Fruit fly (Drosophila melanogaster): ENCODE results near the gene ACXD.
A peak's percentile ranks its signal among the peaks of the same experiment; 100 is the strongest.

ACXD gene

DNA sequence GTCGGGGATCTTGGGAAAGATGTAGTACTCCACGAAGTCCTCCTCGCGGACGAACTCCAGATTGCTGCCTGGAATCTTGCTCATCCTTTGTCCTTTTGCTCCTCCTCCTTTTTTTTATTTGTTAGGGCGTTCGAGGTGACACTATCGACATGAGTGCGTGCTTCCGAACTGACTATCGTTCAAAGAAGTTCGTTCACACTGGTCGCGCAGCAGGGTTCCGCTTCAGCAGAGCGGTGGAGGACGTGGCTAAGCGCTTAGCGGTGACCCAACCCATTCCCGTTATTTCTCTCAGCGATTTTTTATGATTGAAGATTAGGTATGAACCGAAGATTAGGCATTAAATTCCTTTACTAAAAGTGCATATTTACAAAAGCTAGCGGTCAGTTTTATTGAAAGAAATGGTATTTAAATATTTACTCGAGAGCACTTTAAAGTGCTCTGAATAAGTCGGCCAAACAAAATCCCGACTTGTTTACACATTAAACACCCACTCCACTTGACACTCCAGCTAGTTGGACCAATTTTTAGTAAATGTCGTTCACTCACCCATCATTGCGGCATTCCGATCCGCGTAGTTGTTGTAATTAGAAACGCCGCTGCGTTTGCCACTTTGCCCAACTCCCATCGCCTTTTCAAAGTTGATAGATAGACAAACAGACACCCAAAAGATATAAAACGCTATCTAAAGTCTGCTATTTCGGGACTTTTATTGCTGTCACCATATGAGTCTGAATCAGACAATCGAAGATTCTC lies 28.5 kb downstream of the ACXD start, which contains the start of the genes ecd and CG13806 (continued):
- TF ChIP-seq CG10565 (GFP tag; optimal IDR thresholded peaks at IDR 0.05): no peak
- TF ChIP-seq eyg (GFP tag; optimal IDR thresholded peaks at IDR 0.05): no peak
- peak; percentile 72; the same call in 2 of the 4 replicates for TF ChIP-seq Gug (GFP tag; IDR thresholded peaks at IDR 0.05)
- no peak for TF ChIP-seq yki (optimal IDR thresholded peaks at IDR 0.05)
- TF ChIP-seq fru (optimal IDR thresholded peaks at IDR 0.05): no peak
- TF ChIP-seq schlank (tag; optimal IDR thresholded peaks at IDR 0.05): no peak
- TF ChIP-seq Aef1 (GFP tag; IDR thresholded peaks at IDR 0.05): no peak
- no peak for TF ChIP-seq CG18476 (GFP tag; optimal IDR thresholded peaks at IDR 0.05)
- TF ChIP-seq abd-A (tag; optimal IDR thresholded peaks at IDR 0.05): no peak
- no peak for TF ChIP-seq Spps (tag; optimal IDR thresholded peaks at IDR 0.05)
- no peak for TF ChIP-seq CG2202 (tag; optimal IDR thresholded peaks at IDR 0.05)
- no peak for TF ChIP-seq Hmx (GFP tag; optimal IDR thresholded peaks at IDR 0.05)
- no peak for TF ChIP-seq ro (GFP tag; IDR thresholded peaks at IDR 0.05)
- TF ChIP-seq otp (GFP tag; IDR thresholded peaks at IDR 0.05): no peak
- no peak for TF ChIP-seq Sry-β (GFP tag; optimal IDR thresholded peaks at IDR 0.05)
- no peak for TF ChIP-seq CG13296 (GFP tag; optimal IDR thresholded peaks at IDR 0.05)
- TF ChIP-seq CG10267 (tag; optimal IDR thresholded peaks at IDR 0.05): no peak
- no peak for TF ChIP-seq CG31224 (GFP tag; IDR thresholded peaks at IDR 0.05)
- TF ChIP-seq pzg (GFP tag; optimal IDR thresholded peaks at IDR 0.05): peak; percentile 84
- TF ChIP-seq fu2 (GFP tag; optimal IDR thresholded peaks at IDR 0.05): peak; percentile 21
- TF ChIP-seq lab (GFP tag; optimal IDR thresholded peaks at IDR 0.05): no peak
- peak; percentile 89 for TF ChIP-seq ssp (GFP tag; IDR thresholded peaks at IDR 0.05)
- no peak for TF ChIP-seq lola (GFP tag; optimal IDR thresholded peaks at IDR 0.05)
- TF ChIP-seq unc-4 (GFP tag; IDR thresholded peaks at IDR 0.05; ENCODE audit: partially characterized antibody): peak; percentile 92
- peak; percentile 62 for TF ChIP-seq Sin3A (optimal IDR thresholded peaks at IDR 0.05)
- peak; percentile 38 for TF ChIP-seq repo (GFP tag; optimal IDR thresholded peaks at IDR 0.05)
- TF ChIP-seq CG11093 (GFP tag; IDR thresholded peaks at IDR 0.05): no peak
- TF ChIP-seq CG7928 (GFP tag; optimal IDR thresholded peaks at IDR 0.05): peak; percentile 17
- TF ChIP-seq Ptx1 (GFP tag; IDR thresholded peaks at IDR 0.05): peak; percentile 38
- peak; percentile 48 for TF ChIP-seq CG30403 (GFP tag; optimal IDR thresholded peaks at IDR 0.05)
- no peak for TF ChIP-seq CG18764 (GFP tag; optimal IDR thresholded peaks at IDR 0.05)
- TF ChIP-seq trem (tag; optimal IDR thresholded peaks at IDR 0.05): peak; percentile 51
- TF ChIP-seq pnt (GFP tag; optimal IDR thresholded peaks at IDR 0.05): peak; percentile 4
- TF ChIP-seq zen2 (GFP tag; IDR thresholded peaks at IDR 0.05; ENCODE audit: partially characterized antibody): peak; percentile 87
- no peak for TF ChIP-seq CG34376 (GFP tag; optimal IDR thresholded peaks at IDR 0.05)
- TF ChIP-seq NFAT (GFP tag; IDR thresholded peaks at IDR 0.05): peak; percentile 80
- TF ChIP-seq gcm2 (GFP tag; optimal IDR thresholded peaks at IDR 0.05): no peak
- peak; percentile 19 for TF ChIP-seq ind (GFP tag; optimal IDR thresholded peaks at IDR 0.05)
- peak; percentile 86 for TF ChIP-seq CG9932 (GFP tag; IDR thresholded peaks at IDR 0.05)
- no peak for TF ChIP-seq CG1832 (GFP tag; optimal IDR thresholded peaks at IDR 0.05)
- TF ChIP-seq CG11247 (GFP tag; IDR thresholded peaks at IDR 0.05): peak; percentile 51; the same call in 1 of the 2 replicates
- TF ChIP-seq hth (optimal IDR thresholded peaks at IDR 0.05): no peak
- no peak for TF ChIP-seq wor (GFP tag; IDR thresholded peaks at IDR 0.05)
- no peak for TF ChIP-seq NK7.1 (GFP tag; optimal IDR thresholded peaks at IDR 0.05)
- peak; percentile 98 for TF ChIP-seq Opbp (GFP tag; IDR thresholded peaks at IDR 0.05; ENCODE audit: partially characterized antibody)
- no peak for TF ChIP-seq CG11696 (GFP tag; IDR thresholded peaks at IDR 0.05)
- no peak for TF ChIP-seq PHDP (tag; optimal IDR thresholded peaks at IDR 0.05)
- peak; percentile 73 for TF ChIP-seq Hmr (GFP tag; optimal IDR thresholded peaks at IDR 0.05)
- no peak for TF ChIP-seq pb (GFP tag; optimal IDR thresholded peaks at IDR 0.05)
- peak; percentile 72 for TF ChIP-seq Dbx (GFP tag; IDR thresholded peaks at IDR 0.05)
- TF ChIP-seq CG5180 (GFP tag; optimal IDR thresholded peaks at IDR 0.05): no peak
